Worm (Caenorhabditis elegans): ENCODE results near the gene ptp-5.1.
"Not testable (repeated sequence)": the region's sequence is repeated elsewhere in the genome, so short reads cannot be mapped to it uniquely, and the experiment has no call there.

The ptp-5.1 gene

DNA sequence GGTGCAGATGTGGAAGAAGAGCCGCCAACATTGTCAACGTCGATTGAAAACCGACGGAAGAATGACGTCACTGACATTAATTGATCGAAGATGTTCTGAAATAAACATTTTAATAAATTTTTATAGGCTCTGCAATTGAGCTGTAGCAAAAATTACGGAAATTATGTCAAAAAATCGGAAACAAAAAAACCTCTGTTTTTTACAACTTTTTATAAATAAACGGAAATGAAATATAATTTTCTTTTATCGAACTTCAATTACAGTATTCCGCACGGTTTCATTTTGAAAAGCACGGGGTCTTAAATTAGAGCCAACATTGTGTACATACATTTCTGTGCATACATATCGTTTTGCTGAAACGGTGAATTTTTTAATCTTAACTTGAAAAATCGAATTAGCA is 13.7 kb upstream of the ptp-5.1 start, which contains the start of gene soc-2:
Gene soc-2, minus strand, starts transcription at position 101 of the 400 bp plus-strand sequence.
- no peak for TF ChIP-seq T22C8.4 (GFP tag; IDR thresholded peaks at IDR 0.05)
- no peak for TF ChIP-seq ref-1 (GFP tag; conservative IDR thresholded peaks at IDR 0.05)
- TF ChIP-seq flt-1 (GFP tag; IDR thresholded peaks at IDR 0.05) = no peak
- TF ChIP-seq med-1 (GFP tag; optimal IDR thresholded peaks at IDR 0.05; ENCODE audit: insufficient read depth) = no peak
- no peak for TF ChIP-seq ztf-29 (GFP tag; IDR thresholded peaks at IDR 0.05)
- no peak for TF ChIP-seq cog-1 (tag; optimal IDR thresholded peaks at IDR 0.05)

DNA sequence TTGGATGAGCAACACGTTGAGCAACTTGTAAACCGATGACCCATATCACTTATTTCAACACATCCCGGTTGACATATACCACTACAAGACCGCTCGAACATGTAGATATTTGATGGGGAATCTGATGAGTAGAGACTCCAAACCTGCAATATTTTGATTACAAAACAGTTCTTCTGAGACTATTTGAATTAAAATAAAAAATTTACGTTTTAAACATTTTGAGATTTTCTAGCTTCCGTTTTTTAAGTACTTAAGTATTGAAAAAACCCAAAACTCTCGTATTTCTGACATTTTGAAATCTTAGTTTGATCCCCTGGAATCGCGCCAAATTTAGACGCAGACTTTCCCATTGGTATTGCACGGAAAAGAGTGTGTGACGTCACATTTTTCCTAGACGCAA is 8.9 kb upstream of the ptp-5.1 start, which contains the start of gene C24D10.49:
Gene C24D10.49, minus strand, starts transcription at position 101 of the 400 bp plus-strand sequence.
- no peak for TF ChIP-seq T22C8.4 (GFP tag; IDR thresholded peaks at IDR 0.05)
- no peak for TF ChIP-seq ztf-23 (GFP tag; IDR thresholded peaks at IDR 0.05)
- no peak for TF ChIP-seq klf-2 (GFP tag; conservative IDR thresholded peaks at IDR 0.05)
- TF ChIP-seq med-1 (GFP tag; optimal IDR thresholded peaks at IDR 0.05; ENCODE audit: insufficient read depth) = no peak
- no peak for TF ChIP-seq flt-1 (GFP tag; IDR thresholded peaks at IDR 0.05)
- no peak for TF ChIP-seq tab-1 (GFP tag; IDR thresholded peaks at IDR 0.05)

DNA sequence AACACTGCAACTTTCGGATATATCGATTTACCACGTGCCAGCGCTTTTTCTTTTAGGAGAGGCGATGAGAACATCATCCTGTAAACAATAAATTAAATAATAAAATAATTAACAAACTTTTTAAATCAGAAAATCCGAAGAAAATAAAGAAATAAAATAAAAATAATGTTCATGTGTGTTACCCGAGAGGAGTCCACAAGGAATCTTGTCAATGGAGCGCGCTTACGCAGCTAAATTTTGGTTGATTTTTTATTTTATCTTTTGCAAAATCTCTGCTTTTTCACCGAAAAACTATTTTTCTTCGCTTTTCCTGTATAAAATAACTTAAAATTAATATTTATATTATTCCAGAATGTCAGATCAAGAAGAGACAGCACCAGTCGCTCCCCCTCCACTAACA is 6.0 kb upstream of the ptp-5.1 start, which contains the start of the genes C24D10.6 and C24D10.4:
Gene C24D10.6, minus strand, starts transcription at position 78 of the 400 bp plus-strand sequence.
Gene C24D10.4, plus strand, starts transcription at position 352 of the 400 bp plus-strand sequence.
- TF ChIP-seq klf-2 (GFP tag; conservative IDR thresholded peaks at IDR 0.05) (no peak), ref-1 (GFP tag; conservative IDR thresholded peaks at IDR 0.05) (no peak), T22C8.4 (GFP tag; IDR thresholded peaks at IDR 0.05) (no peak), cog-1 (tag; optimal IDR thresholded peaks at IDR 0.05) (no peak), med-1 (GFP tag; optimal IDR thresholded peaks at IDR 0.05; ENCODE audit: insufficient read depth) (no peak), flt-1 (GFP tag; IDR thresholded peaks at IDR 0.05) (no peak), tab-1 (GFP tag; IDR thresholded peaks at IDR 0.05) (no peak), ztf-29 (GFP tag; IDR thresholded peaks at IDR 0.05) (no peak), ztf-23 (GFP tag; IDR thresholded peaks at IDR 0.05) (no peak)

DNA sequence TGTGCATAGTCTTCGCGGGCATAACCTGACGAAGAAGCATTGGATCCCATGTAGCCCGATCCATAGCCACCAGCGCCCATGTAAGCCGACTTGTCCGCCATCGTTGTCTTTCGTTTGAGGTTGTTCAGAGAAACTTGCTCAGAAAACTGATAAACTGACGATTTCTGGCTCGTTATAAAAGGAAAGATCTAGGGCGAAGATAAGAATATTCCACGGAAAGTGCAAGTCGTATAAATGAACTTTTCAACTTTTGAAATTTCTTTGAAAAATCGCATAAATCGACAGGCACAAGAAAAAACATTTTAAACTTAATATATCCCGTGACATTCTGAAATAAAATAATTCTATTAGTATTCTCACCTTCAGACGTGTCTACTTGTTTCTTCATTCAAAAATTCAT is 3.2 kb upstream of the ptp-5.1 start, which contains the start of the genes nspd-3 and C24D10.2:
Gene nspd-3, minus strand, starts transcription at position 101 of the 400 bp plus-strand sequence.
Gene C24D10.2, plus strand, starts transcription at position 399 of the 400 bp plus-strand sequence.
- not testable (repeated sequence) for TF ChIP-seq ztf-23 (GFP tag; IDR thresholded peaks at IDR 0.05); ref-1 (GFP tag; conservative IDR thresholded peaks at IDR 0.05); T22C8.4 (GFP tag; IDR thresholded peaks at IDR 0.05)

DNA sequence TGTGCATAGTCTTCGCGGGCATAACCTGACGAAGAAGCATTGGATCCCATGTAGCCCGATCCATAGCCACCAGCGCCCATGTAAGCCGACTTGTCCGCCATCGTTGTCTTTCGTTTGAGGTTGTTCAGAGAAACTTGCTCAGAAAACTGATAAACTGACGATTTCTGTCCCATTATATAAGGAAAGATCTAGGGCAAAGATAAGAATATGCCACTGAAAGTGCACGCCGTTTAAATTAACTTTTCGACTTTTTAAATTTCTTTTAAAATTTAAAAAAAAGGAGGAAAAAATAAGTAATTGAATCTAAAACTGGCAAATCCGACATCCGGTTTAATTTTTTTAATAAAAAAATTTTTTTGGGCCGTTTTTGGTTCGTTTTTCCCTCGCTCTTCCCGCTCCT is 504 bp upstream of the ptp-5.1 start, which contains the start of gene nspd-6:
Gene nspd-6, minus strand, starts transcription at position 101 of the 400 bp plus-strand sequence.
- TF ChIP-seq flt-1, T22C8.4, tab-1 (GFP tag; IDR thresholded peaks at IDR 0.05): not testable (repeated sequence)

DNA sequence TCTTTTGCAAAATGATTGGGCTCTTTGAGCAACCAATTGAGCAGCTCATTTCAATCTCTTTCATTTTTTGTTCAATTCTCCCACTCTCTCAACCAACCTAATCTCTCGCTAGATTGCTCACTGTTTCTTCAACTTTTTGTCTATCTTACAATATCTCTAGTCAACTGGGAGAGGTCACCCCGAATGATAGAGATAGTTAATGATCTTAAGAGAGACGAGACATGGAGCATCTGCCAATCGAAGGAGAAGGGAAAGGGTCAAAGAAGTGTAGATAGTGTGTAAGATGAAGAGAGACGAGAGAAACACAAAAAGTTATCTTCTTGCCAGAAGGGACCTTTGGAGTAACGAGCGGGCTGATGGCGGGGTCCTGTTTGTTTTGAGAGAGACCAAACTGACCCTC is 3.2 kb downstream of the ptp-5.1 start:
- no peak for TF ChIP-seq flt-1 (GFP tag; IDR thresholded peaks at IDR 0.05)
- no peak for TF ChIP-seq ztf-29 (GFP tag; IDR thresholded peaks at IDR 0.05)
- TF ChIP-seq ref-1 (GFP tag; conservative IDR thresholded peaks at IDR 0.05) = no peak
- no peak for TF ChIP-seq T22C8.4 (GFP tag; IDR thresholded peaks at IDR 0.05)
- no peak for TF ChIP-seq ztf-23 (GFP tag; IDR thresholded peaks at IDR 0.05)
- TF ChIP-seq med-1 (GFP tag; optimal IDR thresholded peaks at IDR 0.05; ENCODE audit: insufficient read depth) = no peak
- no peak for TF ChIP-seq klf-2 (GFP tag; conservative IDR thresholded peaks at IDR 0.05)
- TF ChIP-seq cog-1 (tag; optimal IDR thresholded peaks at IDR 0.05) = peak; percentile 48

DNA sequence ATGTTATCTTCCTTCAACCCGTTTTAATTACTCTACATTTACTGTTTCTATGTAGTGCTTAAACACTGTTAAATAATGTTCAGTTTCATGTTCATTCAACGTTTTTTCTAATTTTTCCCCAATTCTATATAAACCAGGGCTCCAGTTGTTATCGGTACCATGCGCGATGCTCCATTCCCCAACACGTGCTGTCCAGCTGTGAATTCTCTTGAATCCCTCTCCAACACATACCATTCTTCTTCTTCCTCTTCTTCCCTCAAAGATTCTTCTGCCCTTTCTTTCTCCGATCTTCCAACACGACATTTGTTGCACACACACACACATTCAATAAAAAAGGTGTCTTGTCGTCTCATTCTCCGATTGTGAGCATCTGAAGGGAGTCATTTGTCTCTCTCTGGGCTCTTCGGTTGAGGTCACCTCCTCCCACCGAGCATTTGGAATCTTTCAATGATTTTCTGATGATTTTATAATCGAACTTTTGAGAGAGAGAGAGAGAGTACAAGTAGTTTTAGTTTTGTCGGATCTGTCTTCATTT is 5.9 kb downstream of the ptp-5.1 start:
- TF ChIP-seq ref-1 (GFP tag; conservative IDR thresholded peaks at IDR 0.05) (no peak), tab-1 (GFP tag; IDR thresholded peaks at IDR 0.05) (no peak), T22C8.4 (GFP tag; IDR thresholded peaks at IDR 0.05) (no peak)

DNA sequence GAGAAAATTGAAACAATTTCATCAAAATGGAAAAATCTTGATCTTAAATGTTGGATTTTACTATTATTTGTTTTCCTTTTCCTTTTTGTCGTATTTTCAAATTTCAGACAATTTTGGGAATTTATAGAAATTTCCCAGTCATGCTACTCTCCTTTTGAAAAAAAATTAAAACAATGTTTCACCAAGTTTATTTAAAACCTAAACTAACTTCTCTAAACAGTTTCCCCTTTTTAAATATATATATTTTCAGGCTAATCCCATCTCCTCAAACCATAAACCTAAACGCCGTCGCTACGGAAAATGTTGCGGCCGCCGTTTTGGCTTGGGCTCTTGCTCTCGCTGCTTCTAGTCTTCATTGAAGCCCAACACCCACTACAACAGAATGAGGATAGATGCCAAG is 6.9 kb downstream of the ptp-5.1 start, which contains the start of gene lam-1:
Gene lam-1, plus strand, starts transcription at position 301 of the 400 bp plus-strand sequence.
- TF ChIP-seq ztf-29 (GFP tag; IDR thresholded peaks at IDR 0.05) (no peak), flt-1 (GFP tag; IDR thresholded peaks at IDR 0.05) (0 out of 2 replicates have a peak, but pooled peaks have one; percentile 40)

DNA sequence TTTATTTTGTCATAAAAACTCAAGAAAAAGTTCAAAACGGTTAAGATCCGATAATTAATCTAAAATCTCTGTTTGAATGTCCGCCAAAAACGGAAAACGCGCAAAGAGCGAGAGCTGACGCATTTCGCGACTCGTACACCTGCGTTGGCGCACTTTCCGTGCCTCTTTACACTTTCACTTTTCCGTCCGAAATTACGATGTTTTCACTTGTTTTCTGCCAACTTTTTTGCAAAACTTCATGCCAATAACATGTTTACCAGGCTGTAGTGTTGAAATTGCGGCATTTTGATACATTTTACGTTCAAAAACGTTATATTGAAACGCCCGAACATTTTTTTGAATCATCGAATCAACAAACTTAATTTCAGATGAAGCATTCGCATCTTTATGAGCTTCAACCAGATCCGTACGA is 17.6 kb downstream of the ptp-5.1 start, which contains the start of gene W03F8.4:
Gene W03F8.4, plus strand, starts transcription at position 369 of the 412 bp plus-strand sequence.
- peak; percentile 16 for TF ChIP-seq med-1 (GFP tag; optimal IDR thresholded peaks at IDR 0.05; ENCODE audit: insufficient read depth)
- peak; percentile 82; the same call in 1 of the 2 replicates for TF ChIP-seq ztf-23 (GFP tag; IDR thresholded peaks at IDR 0.05)
- peak; percentile 87 for TF ChIP-seq cog-1 (tag; optimal IDR thresholded peaks at IDR 0.05)
- TF ChIP-seq flt-1 (GFP tag; IDR thresholded peaks at IDR 0.05) = peak; percentile 87
- 0 out of 2 replicates have a peak, but pooled peaks have one; percentile 25 for TF ChIP-seq ref-1 (GFP tag; conservative IDR thresholded peaks at IDR 0.05)
- no peak for TF ChIP-seq ztf-29 (GFP tag; IDR thresholded peaks at IDR 0.05)
- no peak for TF ChIP-seq klf-2 (GFP tag; conservative IDR thresholded peaks at IDR 0.05)
- no peak for TF ChIP-seq T22C8.4 (GFP tag; IDR thresholded peaks at IDR 0.05)
- peak; percentile 70; the same call in 1 of the 2 replicates for TF ChIP-seq tab-1 (GFP tag; IDR thresholded peaks at IDR 0.05)

DNA sequence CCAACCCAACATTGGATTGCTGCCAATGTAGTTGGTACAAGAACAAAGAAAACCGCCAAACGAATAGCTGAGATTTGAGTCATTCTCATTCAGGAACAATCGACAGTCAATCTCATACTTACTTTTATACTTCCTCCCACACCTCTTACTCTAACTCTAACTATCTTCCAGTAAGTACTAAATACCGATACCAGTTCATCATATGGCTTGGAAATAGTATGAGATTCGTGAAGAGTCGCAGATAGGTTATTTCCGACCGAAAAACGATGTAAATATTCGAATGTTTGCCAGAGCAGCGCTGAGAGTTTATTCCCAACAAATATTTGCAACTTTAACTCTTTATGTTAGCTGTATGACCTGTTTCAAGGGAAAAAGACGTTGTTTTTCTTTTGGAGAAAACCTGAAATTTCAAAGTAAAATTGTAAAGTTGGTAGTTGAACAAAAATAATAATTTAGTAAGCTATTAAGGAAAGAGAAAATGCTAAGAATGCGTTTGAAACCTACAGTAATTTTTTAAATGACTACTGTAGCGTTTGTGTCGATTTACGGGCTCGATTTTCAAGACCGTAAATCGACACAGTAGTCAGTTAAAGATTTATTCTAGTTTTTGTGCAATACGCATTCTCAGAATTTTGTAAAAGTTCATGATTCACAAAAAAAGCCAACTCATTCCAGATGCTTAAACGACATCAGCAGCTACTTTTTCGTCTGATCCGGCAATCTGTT is 20.5 kb downstream of the ptp-5.1 start, which contains the start of the genes W03F8.6 and mtrf-1L:
Gene W03F8.6, minus strand, starts transcription at position 101 of the 726 bp plus-strand sequence.
Gene mtrf-1L, plus strand, starts transcription at position 676 of the 726 bp plus-strand sequence.
- TF ChIP-seq flt-1 (GFP tag; IDR thresholded peaks at IDR 0.05) (no peak), cog-1 (tag; optimal IDR thresholded peaks at IDR 0.05) (no peak), klf-2 (GFP tag; conservative IDR thresholded peaks at IDR 0.05) (no peak), med-1 (GFP tag; optimal IDR thresholded peaks at IDR 0.05; ENCODE audit: insufficient read depth) (no peak), ztf-23 (GFP tag; IDR thresholded peaks at IDR 0.05) (no peak), ztf-29 (GFP tag; IDR thresholded peaks at IDR 0.05) (no peak), ref-1 (GFP tag; conservative IDR thresholded peaks at IDR 0.05) (no peak), tab-1 (GFP tag; IDR thresholded peaks at IDR 0.05) (no peak), T22C8.4 (GFP tag; IDR thresholded peaks at IDR 0.05) (no peak)
